Fruit fly (Drosophila melanogaster): ENCODE measurements around the gene CG13855.

Gene CG13855

dm6 chr3R:22356464-22357410 lies 49.0 kb upstream of the CG13855 start, which contains the start of gene Sar1 (continued):
- TF ChIP-seq chn (GFP tag; optimal IDR thresholded peaks at IDR 0.05) (no peak), bcd (GFP tag; optimal IDR thresholded peaks at IDR 0.05) (peak; percentile 29), CG32767 (GFP tag; IDR thresholded peaks at IDR 0.05) (no peak), CG17912 (GFP tag; optimal IDR thresholded peaks at IDR 0.05) (peak; percentile 55), corto (GFP tag; optimal IDR thresholded peaks at IDR 0.05) (no peak), mam (GFP tag; optimal IDR thresholded peaks at IDR 0.05) (peak; percentile 46), gt (GFP tag; IDR thresholded peaks at IDR 0.05) (no peak), Oli (tag; optimal IDR thresholded peaks at IDR 0.05) (no peak), CG6683 (GFP tag; optimal IDR thresholded peaks at IDR 0.05) (no peak), CG4820 (GFP tag; optimal IDR thresholded peaks at IDR 0.05) (no peak), insv (GFP tag; optimal IDR thresholded peaks at IDR 0.05) (peak in 1 of 2 experiments; percentile 85), Six4 (GFP tag; optimal IDR thresholded peaks at IDR 0.05) (no peak), CG14965 (GFP tag; optimal IDR thresholded peaks at IDR 0.05; ENCODE audit: borderline replicate concordance) (peak; percentile 12), CG12659 (GFP tag; optimal IDR thresholded peaks at IDR 0.05) (peak; percentile 80), CG6854 (GFP tag; optimal IDR thresholded peaks at IDR 0.05) (peak; percentile 39), CG12391 (tag; optimal IDR thresholded peaks at IDR 0.05) (peak; percentile 51)

dm6 chr3R:22357942-22358341 lies 47.8 kb upstream of the CG13855 start:
- TF ChIP-seq CG11504 (tag; optimal IDR thresholded peaks at IDR 0.05): no peak
- TF ChIP-seq Lhr (GFP tag; optimal IDR thresholded peaks at IDR 0.05): no peak
- TF ChIP-seq CG8290 (GFP tag; optimal IDR thresholded peaks at IDR 0.05): no peak
- peak in 1 of 2 experiments; percentile 20 for TF ChIP-seq CG8290 (tag; optimal IDR thresholded peaks at IDR 0.05)
- TF ChIP-seq E2f2 (GFP tag; IDR thresholded peaks at IDR 0.05): no peak
- no peak for TF ChIP-seq CG10431 (GFP tag; optimal IDR thresholded peaks at IDR 0.05)
- no peak for TF ChIP-seq CG4404 (GFP tag; IDR thresholded peaks at IDR 0.05)
- no peak for TF ChIP-seq trh (GFP tag; optimal IDR thresholded peaks at IDR 0.05)
- no peak for TF ChIP-seq pnt (GFP tag; optimal IDR thresholded peaks at IDR 0.05)
- TF ChIP-seq CG7839 (tag; optimal IDR thresholded peaks at IDR 0.05): no peak
- TF ChIP-seq ranshi (GFP tag; IDR thresholded peaks at IDR 0.05): no peak
- TF ChIP-seq CG16779 (GFP tag; IDR thresholded peaks at IDR 0.05): no peak
- no peak for TF ChIP-seq CG18011 (GFP tag; optimal IDR thresholded peaks at IDR 0.05)
- no peak for TF ChIP-seq CG1647 (GFP tag; optimal IDR thresholded peaks at IDR 0.05)
- TF ChIP-seq CG3281 (GFP tag; optimal IDR thresholded peaks at IDR 0.05): peak; percentile 13
- TF ChIP-seq trem (tag; optimal IDR thresholded peaks at IDR 0.05): no peak
- TF ChIP-seq Dref (GFP tag; IDR thresholded peaks at IDR 0.05): no peak
- TF ChIP-seq Fer3 (tag; optimal IDR thresholded peaks at IDR 0.05): peak; percentile 18
- TF ChIP-seq Ptx1 (GFP tag; IDR thresholded peaks at IDR 0.05): 0 out of 2 replicates have a peak, but pooled peaks have one; percentile 7
- TF ChIP-seq CG18599 (GFP tag; optimal IDR thresholded peaks at IDR 0.05): peak; percentile 21
- no peak for TF ChIP-seq CG17385 (GFP tag; optimal IDR thresholded peaks at IDR 0.05)
- TF ChIP-seq CG12659 (GFP tag; optimal IDR thresholded peaks at IDR 0.05): no peak
- TF ChIP-seq Ada2b (GFP tag; IDR thresholded peaks at IDR 0.05): peak; percentile 10; the same call in 1 of the 2 replicates
- peak; percentile 17 for TF ChIP-seq Meics (GFP tag; optimal IDR thresholded peaks at IDR 0.05)
- peak; percentile 55 for TF ChIP-seq Med (GFP tag)
- no peak for TF ChIP-seq zen (tag; optimal IDR thresholded peaks at IDR 0.05)
- peak; percentile 12 for TF ChIP-seq CG2678 (tag; optimal IDR thresholded peaks at IDR 0.05)
- no peak for TF ChIP-seq NfI (GFP tag; optimal IDR thresholded peaks at IDR 0.05)
- peak; percentile 4 for TF ChIP-seq CG9727 (GFP tag; optimal IDR thresholded peaks at IDR 0.05)
- TF ChIP-seq psq (GFP tag; optimal IDR thresholded peaks at IDR 0.05): no peak
- TF ChIP-seq CG11696 (GFP tag; IDR thresholded peaks at IDR 0.05): 0 out of 2 replicates have a peak, but pooled peaks have one; percentile 56
- TF ChIP-seq chn (GFP tag; optimal IDR thresholded peaks at IDR 0.05): no peak
- TF ChIP-seq NFAT (GFP tag; IDR thresholded peaks at IDR 0.05): no peak
- peak; percentile 22 for TF ChIP-seq Hmr (GFP tag; optimal IDR thresholded peaks at IDR 0.05)
